Fruit fly (Drosophila melanogaster) whole organism, prepupa: ENCODE measurements around the gene CtsL3.
A peak's percentile ranks its signal among the peaks of the same experiment; 100 is the strongest.

ENCODE experiments used
- Blimp-1 ChIP-seq: fragments of 200-800 bp; sonication (Bioruptor generic); optimal IDR thresholded peaks from 3 replicates; lab custom pipeline; 2017; ENCODE audit warnings: missing biosample characterization, missing genetic modification characterization, mild to moderate bottlenecking, moderate library complexity, missing genetic modification reagents
- CG10669 ChIP-seq: fragments of 200-800 bp; sonication (Bioruptor generic); optimal IDR thresholded peaks from 3 replicates; lab custom pipeline; 2018; ENCODE audit warnings: missing biosample characterization, mild to moderate bottlenecking, missing genetic modification characterization, moderate library complexity
- CG11294 ChIP-seq: fragments of 200-800 bp; sonication (Bioruptor generic); IDR thresholded peaks from 2 replicates; pipeline ENCODE4 v1.3.6; 2022; ENCODE audit warnings: missing biosample characterization, missing genetic modification characterization
- CG11762 ChIP-seq: fragments of 200-800 bp; sonication (Bioruptor generic); optimal IDR thresholded peaks from 3 replicates; lab custom pipeline; 2016; ENCODE audit warnings: missing biosample characterization, missing genetic modification characterization; ENCODE audit not compliant: insufficient read depth
- CG16779 ChIP-seq: fragments of 200-800 bp; sonication (Bioruptor generic); optimal IDR thresholded peaks from 3 replicates; lab custom pipeline; 2017; ENCODE audit warnings: missing biosample characterization, mild to moderate bottlenecking, missing genetic modification characterization
- CG3032 ChIP-seq: fragments of 200-800 bp; optimal IDR thresholded peaks from 2 replicates; lab custom pipeline; 2019; ENCODE audit warnings: missing biosample characterization, mild to moderate bottlenecking, missing genetic modification characterization, moderate library complexity
- CG32006 ChIP-seq: fragments of 200-800 bp; sonication (Bioruptor generic); optimal IDR thresholded peaks from 3 replicates; lab custom pipeline; 2017; ENCODE audit warnings: missing biosample characterization, mild to moderate bottlenecking, missing genetic modification characterization
- CG34406 ChIP-seq: fragments of 200-800 bp; sonication (Bioruptor generic); optimal IDR thresholded peaks from 3 replicates; lab custom pipeline; 2016; ENCODE audit warnings: missing biosample characterization, missing genetic modification characterization
- CG3919 ChIP-seq: fragments of 200-800 bp; sonication (Bioruptor generic); optimal IDR thresholded peaks from 3 replicates; lab custom pipeline; 2016; ENCODE audit warnings: missing biosample characterization, missing genetic modification characterization
- CG4318 ChIP-seq: fragments of 200-800 bp; sonication (Bioruptor generic); optimal IDR thresholded peaks from 3 replicates; lab custom pipeline; 2017; ENCODE audit warnings: missing biosample characterization, mild to moderate bottlenecking, missing genetic modification characterization
- CG6163 ChIP-seq: fragments of 200-800 bp; sonication (Bioruptor generic); IDR thresholded peaks from 3 replicates; pipeline ENCODE4 v1.3.6; 2022; ENCODE audit warnings: missing biosample characterization, missing genetic modification characterization
- CG6792 ChIP-seq: fragments of 200-800 bp; sonication (Bioruptor generic); optimal IDR thresholded peaks from 3 replicates; lab custom pipeline; 2016; ENCODE audit warnings: missing biosample characterization, missing genetic modification characterization
- CG6808 ChIP-seq: fragments of 200-800 bp; sonication (Bioruptor generic); optimal IDR thresholded peaks from 3 replicates; lab custom pipeline; 2017; ENCODE audit warnings: missing biosample characterization, missing genetic modification characterization, mild to moderate bottlenecking, moderate library complexity, missing genetic modification reagents
- CG6854 ChIP-seq: fragments of 200-800 bp; sonication (Bioruptor generic); optimal IDR thresholded peaks from 2 replicates; lab custom pipeline; 2017; ENCODE audit warnings: missing biosample characterization, mild to moderate bottlenecking, missing genetic modification characterization
- CG7368 ChIP-seq: fragments of 200-800 bp; sonication (Bioruptor generic); optimal IDR thresholded peaks from 3 replicates; lab custom pipeline; 2016; ENCODE audit warnings: missing biosample characterization, missing genetic modification characterization
- CG8119 ChIP-seq: fragments of 200-800 bp; sonication (Bioruptor generic); IDR thresholded peaks from 3 replicates; pipeline ENCODE4 v1.3.6; 2022; ENCODE audit warnings: missing biosample characterization, missing genetic modification characterization
- CG8319 ChIP-seq: fragments of 200-800 bp; sonication (Bioruptor generic); optimal IDR thresholded peaks from 3 replicates; lab custom pipeline; 2016; ENCODE audit warnings: missing biosample characterization, missing genetic modification characterization
- CG8632 ChIP-seq: fragments of 200-800 bp; sonication (Bioruptor generic); optimal IDR thresholded peaks from 3 replicates; lab custom pipeline; 2016; ENCODE audit warnings: missing biosample characterization, missing genetic modification characterization
- Eip75B ChIP-seq: fragments of 200-800 bp; sonication (Bioruptor generic); optimal IDR thresholded peaks from 3 replicates; lab custom pipeline; 2016; ENCODE audit warnings: missing biosample characterization, missing genetic modification characterization
- Eip78C ChIP-seq: fragments of 200-800 bp; sonication (Bioruptor generic); peaks from one replicate; lab custom pipeline; 2016; ENCODE audit warnings: missing biosample characterization, missing genetic modification characterization
- Eip93F ChIP-seq: fragments of 200-800 bp; sonication (Bioruptor generic); optimal IDR thresholded peaks from 2 replicates; lab custom pipeline; 2016; ENCODE audit warnings: missing biosample characterization, mild to moderate bottlenecking, missing genetic modification characterization
- Ets21C ChIP-seq: fragments of 200-800 bp; sonication (Bioruptor generic); optimal IDR thresholded peaks from 3 replicates; lab custom pipeline; 2016; ENCODE audit warnings: missing biosample characterization, missing genetic modification characterization
- Hr38 ChIP-seq: sonication (Bioruptor generic); optimal IDR thresholded peaks from 2 replicates; lab custom pipeline; 2016; ENCODE audit warnings: missing biosample characterization, missing genetic modification characterization
- Hr4 ChIP-seq: fragments of 200-800 bp; sonication (Bioruptor generic); optimal IDR thresholded peaks from 3 replicates; lab custom pipeline; 2016; ENCODE audit warnings: missing biosample characterization, missing genetic modification characterization
- Lpt ChIP-seq: fragments of 200-800 bp; sonication (Bioruptor generic); optimal IDR thresholded peaks from 3 replicates; lab custom pipeline; 2016; ENCODE audit warnings: missing biosample characterization, missing genetic modification characterization
- Met ChIP-seq: fragments of 200-800 bp; sonication (Bioruptor generic); optimal IDR thresholded peaks from 3 replicates; lab custom pipeline; 2016; ENCODE audit warnings: missing biosample characterization, missing genetic modification characterization
- Smox ChIP-seq: fragments of 200-800 bp; sonication (Bioruptor generic); optimal IDR thresholded peaks from 3 replicates; lab custom pipeline; 2016; ENCODE audit warnings: missing biosample characterization, missing genetic modification characterization
- Sox102F ChIP-seq: fragments of 200-800 bp; sonication (Bioruptor generic); optimal IDR thresholded peaks from 2 replicates; lab custom pipeline; 2016; ENCODE audit warnings: missing biosample characterization, mild to moderate bottlenecking, missing genetic modification characterization
- Sox15 ChIP-seq: fragments of 200-800 bp; sonication (Bioruptor generic); optimal IDR thresholded peaks from 3 replicates; lab custom pipeline; 2016; ENCODE audit warnings: missing biosample characterization, missing genetic modification characterization
- cyc ChIP-seq: fragments of 200-800 bp; sonication (Bioruptor generic); optimal IDR thresholded peaks from 3 replicates; lab custom pipeline; 2016; ENCODE audit warnings: missing biosample characterization, missing genetic modification characterization
- dsx ChIP-seq: fragments of 200-800 bp; optimal IDR thresholded peaks from 3 replicates; lab custom pipeline; 2019; ENCODE audit warnings: missing biosample characterization, mild to moderate bottlenecking, missing genetic modification characterization, moderate library complexity; ENCODE audit not compliant: poor library complexity, severe bottlenecking
- eg ChIP-seq: fragments of 200-800 bp; sonication (Bioruptor generic); IDR thresholded peaks from 3 replicates; pipeline ENCODE4 v1.3.6; 2022; ENCODE audit warnings: missing biosample characterization, missing genetic modification characterization
- esn ChIP-seq: fragments of 200-800 bp; sonication (Bioruptor generic); optimal IDR thresholded peaks from 2 replicates; lab custom pipeline; 2016; ENCODE audit warnings: missing biosample characterization, mild to moderate bottlenecking, missing genetic modification characterization, moderate library complexity
- fd59A ChIP-seq: fragments of 200-800 bp; sonication (Bioruptor generic); optimal IDR thresholded peaks from 2 replicates; lab custom pipeline; 2017; ENCODE audit warnings: missing biosample characterization, mild to moderate bottlenecking, missing genetic modification characterization, missing genetic modification reagents
- fd85E ChIP-seq: fragments of 200-800 bp; sonication (Bioruptor generic); optimal IDR thresholded peaks from 3 replicates; lab custom pipeline; 2016; ENCODE audit warnings: missing biosample characterization, missing genetic modification characterization
- fkh ChIP-seq: fragments of 200-800 bp; sonication (Bioruptor generic); optimal IDR thresholded peaks from 3 replicates; lab custom pipeline; 2017; ENCODE audit warnings: missing biosample characterization, mild to moderate bottlenecking, missing genetic modification characterization, moderate library complexity
- pdm3 ChIP-seq: fragments of 200-800 bp; sonication (Bioruptor generic); optimal IDR thresholded peaks from 3 replicates; lab custom pipeline; 2016; ENCODE audit warnings: missing biosample characterization, missing genetic modification characterization
- salr ChIP-seq, 2 experiments: fragments of 200-800 bp; sonication (Bioruptor generic); optimal IDR thresholded peaks; 3 replicates each; lab custom pipeline; 2016 to 2018; ENCODE audit warnings: missing biosample characterization in 2 of 2, missing genetic modification characterization in 2 of 2, mild to moderate bottlenecking in 1 of 2
- ss ChIP-seq, 2 experiments: fragments of 200-800 bp; sonication (Bioruptor generic); optimal IDR thresholded peaks; 2 replicates in 1 of 2; 3 replicates in 1 of 2; lab custom pipeline; 2017 to 2018; ENCODE audit warnings: mild to moderate bottlenecking in 2 of 2, missing biosample characterization in 2 of 2, missing genetic modification characterization in 2 of 2, moderate library complexity in 1 of 2
- svp ChIP-seq: fragments of 200-800 bp; sonication (Bioruptor generic); peaks from one replicate; lab custom pipeline; 2016; ENCODE audit warnings: missing biosample characterization, missing genetic modification characterization
- topi ChIP-seq: fragments of 200-800 bp; sonication (Bioruptor generic); optimal IDR thresholded peaks from 3 replicates; lab custom pipeline; 2016; ENCODE audit warnings: missing biosample characterization, missing genetic modification characterization
- vri ChIP-seq: fragments of 200-800 bp; sonication (Bioruptor generic); optimal IDR thresholded peaks from 3 replicates; lab custom pipeline; 2016; ENCODE audit warnings: missing biosample characterization, mild to moderate bottlenecking, missing genetic modification characterization

CtsL3 gene

dm6 chr3R:6011832-6012231 lies 15.2 kb downstream of the CtsL3 start, which contains the start of gene CG10280:
Gene CG10280 (minus strand): TSS chr3R:6011932.
- TF ChIP-seq topi (GFP tag; lab: Kevin White, UChicago): no peak
- TF ChIP-seq CG8632 (GFP tag; lab: Kevin White, UChicago): no peak
- no peak for TF ChIP-seq pdm3
- TF ChIP-seq eg: 0 out of 3 replicates have a peak, but pooled peaks have one; percentile 4
- TF ChIP-seq, all 60 proteins: peak for 1

dm6 chr3R:6009510-6010407 lies 17.3 kb downstream of the CtsL3 start:
- TF ChIP-seq CG3032 (no peak), eg (no peak), esn (GFP tag; lab: Kevin White, UChicago) (no peak), CG11762 (GFP tag; lab: Kevin White, UChicago) (no peak), Sox15 (GFP tag; lab: Kevin White, UChicago) (no peak), CG6854 (no peak), fkh (no peak)

dm6 chr3R:6008202-6009062 lies 18.6 kb downstream of the CtsL3 start, which contains the start of gene Rm62:
Gene Rm62 (minus strand): TSS chr3R:6008579.
- TF ChIP-seq Ets21C (no peak), CG11294 (GFP tag; lab: Robert Waterston, UW) (no peak), Blimp-1 (GFP tag; lab: Kevin White, UChicago) (no peak), svp (GFP tag; lab: Kevin White, UChicago) (peak; percentile 75), CG10669 (GFP tag; lab: Kevin White, UChicago) (no peak), ss (GFP tag; optimal IDR thresholded peaks at IDR 0.05; lab: Kevin White, UChicago) (peak in 1 of 2 experiments; percentile 16), Sox102F (GFP tag; lab: Kevin White, UChicago) (no peak), fkh (no peak), Eip75B (GFP tag; lab: Kevin White, UChicago) (no peak), salr (GFP tag; optimal IDR thresholded peaks at IDR 0.05; lab: Kevin White, UChicago) (no peak), Met (GFP tag; lab: Kevin White, UChicago) (no peak), Sox15 (GFP tag; lab: Kevin White, UChicago) (no peak), CG3919 (GFP tag; lab: Kevin White, UChicago) (no peak), Lpt (GFP tag; lab: Kevin White, UChicago) (no peak), Eip78C (GFP tag; lab: Kevin White, UChicago) (peak; percentile 88), CG4318 (GFP tag; lab: Kevin White, UChicago) (no peak), eg (peak; percentile 12; the same call in 1 of the 3 replicates), Eip93F (no peak), CG7368 (no peak), CG11762 (GFP tag; lab: Kevin White, UChicago) (no peak), pdm3 (no peak), CG8319 (GFP tag; lab: Kevin White, UChicago) (no peak), CG3032 (peak; percentile 20), CG32006 (GFP tag; lab: Kevin White, UChicago) (no peak), CG6854 (no peak), CG34406 (GFP tag; lab: Kevin White, UChicago) (no peak), fd59A (GFP tag; lab: Kevin White, UChicago) (no peak), CG8119 (peak; percentile 44; the same call in 1 of the 3 replicates), Smox (GFP tag; lab: Kevin White, UChicago) (no peak), CG16779 (tag; lab: Kevin White, UChicago) (peak; percentile 22), CG6808 (GFP tag; lab: Kevin White, UChicago) (no peak), fd85E (GFP tag; lab: Kevin White, UChicago) (no peak), CG6163 (GFP tag; lab: Robert Waterston, UW) (0 out of 3 replicates have a peak, but pooled peaks have one; percentile 27), vri (peak; percentile 43), Hr38 (no peak), dsx (GFP tag; lab: Kevin White, UChicago) (peak; percentile 0), CG6792 (GFP tag; lab: Kevin White, UChicago) (no peak), cyc (GFP tag; lab: Kevin White, UChicago) (no peak), Hr4 (GFP tag; lab: Kevin White, UChicago) (no peak)
